Fruit fly (Drosophila melanogaster) whole organism, wandering third instar larva: ENCODE data around the gene Cpsf73.

Source experiments
- Abd-B ChIP-seq: fragments of >200 bp; optimal IDR thresholded peaks from 2 replicates; lab custom pipeline; 2017; ENCODE audit warnings: missing biosample characterization, missing genetic modification characterization
- CG9705 ChIP-seq: fragments of 200-800 bp; sonication (Bioruptor generic); optimal IDR thresholded peaks from 2 replicates; lab custom pipeline; 2018; ENCODE audit warnings: missing biosample characterization, mild to moderate bottlenecking, missing genetic modification characterization
- CrebA ChIP-seq: fragments of 200-800 bp; sonication (Bioruptor generic); optimal IDR thresholded peaks from 2 replicates; lab custom pipeline; 2016; ENCODE audit warnings: missing biosample characterization, mild to moderate bottlenecking, missing genetic modification characterization, borderline replicate concordance
- GATAd ChIP-seq: sonication (Bioruptor generic); optimal IDR thresholded peaks from 2 replicates; lab custom pipeline; 2016; ENCODE audit warnings: missing biosample characterization, missing genetic modification characterization
- HLH106 ChIP-seq: fragments of 200-800 bp; optimal IDR thresholded peaks from 3 replicates; lab custom pipeline; 2019; ENCODE audit warnings: missing biosample characterization, mild to moderate bottlenecking, missing genetic modification characterization, moderate library complexity
- Hnf4 ChIP-seq: fragments of 200-800 bp; sonication (Bioruptor generic); optimal IDR thresholded peaks from 2 replicates; lab custom pipeline; 2016; ENCODE audit warnings: missing biosample characterization, mild to moderate bottlenecking, missing genetic modification characterization
- Hr78 ChIP-seq: fragments of >200 bp; optimal IDR thresholded peaks from 2 replicates; lab custom pipeline; 2017; ENCODE audit warnings: missing biosample characterization, missing genetic modification characterization
- Mio ChIP-seq: sonication (Bioruptor generic); optimal IDR thresholded peaks from 2 replicates; lab custom pipeline; 2016; ENCODE audit warnings: missing biosample characterization, missing genetic modification characterization
- Myc ChIP-seq: fragments of >200 bp; optimal IDR thresholded peaks from 2 replicates; lab custom pipeline; 2017
- N ChIP-seq: fragments of >200 bp; optimal IDR thresholded peaks from 2 replicates; lab custom pipeline; 2018; ENCODE audit warnings: missing biosample characterization, missing external identifiers, missing genetic modification characterization
- OdsH ChIP-seq: fragments of 200-800 bp; sonication (Bioruptor generic); optimal IDR thresholded peaks from 2 replicates; lab custom pipeline; 2016; ENCODE audit warnings: missing biosample characterization, mild to moderate bottlenecking, missing genetic modification characterization
- Rel ChIP-seq, 2 experiments: fragments of 200-800 bp; sonication (Bioruptor generic) in 1 of 2; optimal IDR thresholded peaks; 2 replicates in 1 of 2; 3 replicates in 1 of 2; lab custom pipeline; 2016 to 2019; ENCODE audit warnings: mild to moderate bottlenecking in 2 of 2, missing biosample characterization in 2 of 2, missing genetic modification characterization in 2 of 2, moderate library complexity in 1 of 2
- Sp1 ChIP-seq: fragments of 200-800 bp; sonication (Bioruptor generic); optimal IDR thresholded peaks from 3 replicates; lab custom pipeline; 2019; ENCODE audit warnings: missing biosample characterization, mild to moderate bottlenecking, missing genetic modification characterization, moderate library complexity
- br ChIP-seq: fragments of 200-800 bp; sonication (Bioruptor generic); optimal IDR thresholded peaks from 2 replicates; lab custom pipeline; 2016; ENCODE audit warnings: missing biosample characterization, missing genetic modification characterization
- dl ChIP-seq, 2 experiments: fragments of 175-275, 200-275 bp in 1 of 2; fragments of 200-275 bp in 1 of 2; sonication (Bioruptor generic); optimal IDR thresholded peaks; lab custom pipeline; 2018; ENCODE audit warnings: mild to moderate bottlenecking in 2 of 2, missing biosample characterization in 2 of 2, missing genetic modification characterization in 2 of 2, moderate library complexity in 2 of 2; ENCODE audit not compliant: partially characterized antibody in 2 of 2, insufficient read depth in 1 of 2
- dmrt93B ChIP-seq: fragments of 200-800 bp; sonication (Bioruptor generic); optimal IDR thresholded peaks from 2 replicates; lab custom pipeline; 2018; ENCODE audit warnings: missing biosample characterization, mild to moderate bottlenecking, missing genetic modification characterization
- dsf ChIP-seq: sonication (Bioruptor generic); optimal IDR thresholded peaks from 2 replicates; lab custom pipeline; 2016; ENCODE audit warnings: missing biosample characterization, missing genetic modification characterization, borderline replicate concordance
- ey ChIP-seq: fragments of 200-800 bp; sonication (Bioruptor generic); optimal IDR thresholded peaks from 2 replicates; lab custom pipeline; 2016; ENCODE audit warnings: missing biosample characterization, missing genetic modification characterization
- foxo ChIP-seq, 2 experiments: fragments of 200-800 bp; sonication (Bioruptor generic); optimal IDR thresholded peaks; 2 replicates in 1 of 2; 3 replicates in 1 of 2; lab custom pipeline; 2016 to 2017; ENCODE audit warnings: missing biosample characterization in 2 of 2, missing genetic modification characterization in 2 of 2
- h ChIP-seq: fragments of 200-800 bp; sonication (Bioruptor generic); optimal IDR thresholded peaks from 3 replicates; lab custom pipeline; 2016; ENCODE audit warnings: missing biosample characterization, mild to moderate bottlenecking, missing genetic modification characterization
- jim ChIP-seq: fragments of 175-275, 200-325 bp; sonication (Bioruptor generic); optimal IDR thresholded peaks from 2 replicates; lab custom pipeline; 2016; ENCODE audit warnings: missing biosample characterization, mild to moderate bottlenecking, missing genetic modification characterization
- lola ChIP-seq: fragments of >200 bp; optimal IDR thresholded peaks from 2 replicates; lab custom pipeline; 2017; ENCODE audit warnings: missing biosample characterization, missing genetic modification characterization
- psq ChIP-seq: fragments of 200-800 bp; sonication (Bioruptor generic); optimal IDR thresholded peaks from 3 replicates; lab custom pipeline; 2017; ENCODE audit warnings: missing biosample characterization, mild to moderate bottlenecking, missing genetic modification characterization, moderate library complexity
- rgr ChIP-seq: fragments of 200-800 bp; sonication (Bioruptor generic); optimal IDR thresholded peaks from 3 replicates; lab custom pipeline; 2016; ENCODE audit warnings: missing biosample characterization, mild to moderate bottlenecking, missing genetic modification characterization
- sv ChIP-seq: fragments of 200-800 bp; sonication (Bioruptor generic); optimal IDR thresholded peaks from 3 replicates; lab custom pipeline; 2016; ENCODE audit warnings: missing biosample characterization, missing genetic modification characterization
- tai ChIP-seq: sonication (Bioruptor generic); optimal IDR thresholded peaks from 2 replicates; lab custom pipeline; 2016; ENCODE audit warnings: missing biosample characterization, missing genetic modification characterization
- usp ChIP-seq: fragments of >200 bp; optimal IDR thresholded peaks from 2 replicates; lab custom pipeline; 2017; ENCODE audit warnings: missing biosample characterization, missing genetic modification characterization
- woc ChIP-seq: sonication (Bioruptor generic); optimal IDR thresholded peaks from 2 replicates; lab custom pipeline; 2016; ENCODE audit warnings: missing biosample characterization, mild to moderate bottlenecking, missing genetic modification characterization

Gene Cpsf73

DNA sequence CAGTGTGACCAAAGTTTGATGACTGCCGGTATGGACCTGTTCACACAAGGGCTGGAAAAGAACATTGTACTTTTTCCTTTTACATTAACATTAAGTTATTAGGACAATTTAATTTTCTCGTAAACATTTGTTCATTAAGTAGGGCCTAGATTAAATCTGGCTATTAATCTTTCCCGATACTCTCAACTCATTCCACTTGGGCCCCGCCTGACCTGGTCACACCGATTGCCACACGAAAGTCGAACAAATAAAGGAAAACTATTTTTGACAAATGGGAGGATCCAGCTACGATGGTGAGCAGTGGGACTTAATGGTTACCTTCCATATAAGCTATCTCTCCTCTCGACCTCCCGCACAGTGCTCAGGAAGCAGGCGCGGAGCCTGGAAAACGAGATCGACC is at the start of gene Cpsf73, which contains the start of gene Gos28:
Gene Cpsf73 (minus strand): TSS at position 28 of the 400 bp plus-strand sequence.
Gene Gos28 (plus strand): TSS at position 214 of the 400 bp plus-strand sequence.
- peak; percentile 23 for TF ChIP-seq Sp1 (GFP tag; lab: Kevin White, UChicago)
- peak in 1 of 2 experiments; percentile 5 for TF ChIP-seq foxo (GFP tag; optimal IDR thresholded peaks at IDR 0.05; lab: Kevin White, UChicago)
- peak; percentile 53 for TF ChIP-seq rgr
- no peak for TF ChIP-seq Mio (GFP tag; lab: Kevin White, UChicago)
- no peak for TF ChIP-seq Rel (GFP tag; optimal IDR thresholded peaks at IDR 0.05; lab: Kevin White, UChicago)
- TF ChIP-seq Rel (tag; optimal IDR thresholded peaks at IDR 0.05; lab: Kevin White, UChicago), result peak; percentile 30
- TF ChIP-seq HLH106 (tag; lab: Kevin White, UChicago), result peak; percentile 13
- TF ChIP-seq h (GFP tag; lab: Kevin White, UChicago), result peak; percentile 39
- TF ChIP-seq woc (GFP tag; lab: Kevin White, UChicago), result peak; percentile 39
- TF ChIP-seq Hnf4, result no peak
- no peak for TF ChIP-seq psq (GFP tag; lab: Kevin White, UChicago)

dm6 chr3R:18707492-18707891 is 44.1 kb upstream of the Cpsf73 start:
- TF ChIP-seq tai, result no peak
- no peak for TF ChIP-seq psq (GFP tag; lab: Kevin White, UChicago)
- TF ChIP-seq Myc (lab: Kevin White, UChicago), result no peak
- no peak for TF ChIP-seq HLH106 (tag; lab: Kevin White, UChicago)
- no peak for TF ChIP-seq CrebA (GFP tag; lab: Kevin White, UChicago)
- TF ChIP-seq jim (GFP tag; lab: Kevin White, UChicago), result no peak
- TF ChIP-seq dmrt93B (GFP tag; lab: Kevin White, UChicago), result no peak

DNA sequence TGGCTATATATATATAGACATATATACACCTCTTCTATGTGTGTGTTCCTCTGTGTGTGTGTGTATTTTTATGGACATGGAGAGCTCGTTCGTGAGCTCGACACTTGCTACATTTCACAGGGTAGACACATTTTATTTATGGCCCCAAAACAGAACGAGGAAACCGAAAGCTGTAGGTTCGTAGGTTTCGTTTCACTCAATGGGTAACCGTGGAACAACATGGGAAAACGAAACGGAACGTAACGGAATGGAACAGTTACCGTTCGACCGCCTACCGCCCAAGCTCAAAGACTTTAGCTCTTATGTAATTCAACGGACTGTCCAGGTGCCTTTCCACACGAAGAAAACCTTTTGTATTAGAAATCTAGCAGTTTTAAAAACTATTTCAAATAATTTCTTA is 42.9 kb upstream of the Cpsf73 start:
- TF ChIP-seq GATAd (GFP tag; lab: Kevin White, UChicago), result no peak
- no peak for TF ChIP-seq Mio (GFP tag; lab: Kevin White, UChicago)
- TF ChIP-seq jim (GFP tag; lab: Kevin White, UChicago), result no peak
- no peak for TF ChIP-seq dsf (GFP tag; lab: Kevin White, UChicago)
- no peak for TF ChIP-seq CG9705 (GFP tag; lab: Kevin White, UChicago)
- no peak for TF ChIP-seq psq (GFP tag; lab: Kevin White, UChicago)
- TF ChIP-seq woc (GFP tag; lab: Kevin White, UChicago), result no peak
- TF ChIP-seq tai, result no peak
- TF ChIP-seq Hnf4, result no peak
- TF ChIP-seq sv (GFP tag; lab: Kevin White, UChicago), result no peak
- no peak for TF ChIP-seq h (GFP tag; lab: Kevin White, UChicago)
- TF ChIP-seq Abd-B, result no peak
- TF ChIP-seq ey, result no peak
- TF ChIP-seq, all 38 proteins: peak for 0

DNA sequence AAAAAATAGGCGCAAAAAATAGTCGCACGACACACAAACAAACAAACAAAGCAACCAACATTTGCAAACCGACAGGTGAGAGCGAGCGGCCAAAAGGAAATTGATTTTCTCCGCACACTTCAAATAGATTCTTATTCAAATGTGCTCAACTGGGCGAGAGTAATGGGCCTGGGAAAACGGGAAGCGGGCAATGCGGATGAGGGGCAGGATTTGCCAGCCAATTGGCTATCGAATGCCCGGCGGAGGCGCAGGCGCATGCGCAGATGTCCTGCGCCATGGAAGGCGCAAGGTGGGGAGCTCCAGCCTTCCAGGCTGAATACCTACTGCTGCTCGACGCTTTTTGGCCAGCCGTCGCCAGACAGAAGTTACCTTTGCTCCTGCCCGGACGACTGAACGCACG is 41.8 kb upstream of the Cpsf73 start, which contains the start of the genes ChAT and VAChT:
Gene ChAT (plus strand): TSS at position 352 of the 400 bp plus-strand sequence.
Gene VAChT (plus strand): TSS at position 352 of the 400 bp plus-strand sequence.
- no peak for TF ChIP-seq OdsH (GFP tag; lab: Kevin White, UChicago)

DNA sequence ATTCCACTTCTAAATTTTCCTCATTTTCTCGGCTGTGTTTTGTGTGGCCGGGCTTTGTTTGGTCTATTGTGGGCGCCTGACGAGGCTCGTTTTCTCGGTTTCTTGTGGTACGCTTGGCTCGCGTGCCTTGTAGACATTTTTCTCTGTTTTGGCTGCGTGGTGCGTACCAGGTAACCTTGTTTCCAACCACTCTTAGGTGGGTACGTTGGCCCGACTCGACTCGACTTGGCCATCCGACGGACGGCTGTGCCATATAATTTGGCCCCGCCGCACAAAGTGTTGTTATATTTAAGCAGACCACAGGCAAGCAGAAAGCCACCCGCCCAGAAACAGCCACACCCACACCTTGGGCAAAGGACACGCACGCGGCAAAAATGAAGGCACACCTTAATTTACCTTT is 40.2 kb upstream of the Cpsf73 start:
- TF ChIP-seq lola, result no peak
- TF ChIP-seq psq (GFP tag; lab: Kevin White, UChicago), result no peak
- TF ChIP-seq dl (GFP tag; optimal IDR thresholded peaks at IDR 0.05; lab: Kevin White, UChicago; ENCODE audit: insufficient read depth in 1 of 2, partially characterized antibody in 2 of 2), result no peak

DNA sequence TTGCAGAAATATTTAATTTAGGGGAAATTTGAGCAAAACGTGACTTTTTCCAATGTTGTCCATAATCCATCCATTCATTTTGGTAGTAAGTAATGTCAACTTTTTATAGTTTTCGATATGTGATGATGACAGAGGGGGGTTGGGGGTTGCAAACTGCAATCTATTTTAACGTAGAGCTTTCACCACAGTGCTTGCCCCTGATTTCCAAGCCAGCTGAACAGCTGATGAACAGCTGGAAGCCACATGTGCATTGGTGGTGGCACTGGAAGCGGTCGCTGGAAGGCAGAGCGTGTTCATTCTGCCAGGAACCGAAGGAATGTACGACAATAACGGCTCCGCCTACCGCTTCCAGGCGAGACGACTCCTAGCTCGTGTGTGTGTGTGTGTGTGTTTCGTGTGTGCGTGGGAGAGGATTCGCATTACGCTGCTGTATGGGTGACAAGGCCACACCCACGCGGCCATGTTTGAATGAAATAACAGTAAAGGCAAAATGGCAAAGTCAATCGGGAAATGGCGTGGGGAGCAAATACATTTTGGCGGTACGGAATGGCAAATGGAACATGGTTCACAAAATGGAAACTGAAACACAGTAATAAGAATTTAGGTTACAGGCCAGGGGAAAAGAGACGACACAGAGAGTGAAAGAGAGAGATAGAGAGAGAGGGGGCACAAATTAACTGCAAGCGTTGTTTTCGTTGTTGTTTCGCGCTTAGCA is 35.7 kb upstream of the Cpsf73 start:
- no peak for TF ChIP-seq woc (GFP tag; lab: Kevin White, UChicago)
- TF ChIP-seq psq (GFP tag; lab: Kevin White, UChicago), result no peak
- no peak for TF ChIP-seq h (GFP tag; lab: Kevin White, UChicago)
- TF ChIP-seq usp (GFP tag; lab: Kevin White, UChicago), result no peak
- TF ChIP-seq Hr78 (GFP tag; lab: Kevin White, UChicago), result no peak
- no peak for TF ChIP-seq sv (GFP tag; lab: Kevin White, UChicago)
- no peak for TF ChIP-seq br (GFP tag; lab: Kevin White, UChicago)
- no peak for TF ChIP-seq N (GFP tag; lab: Kevin White, UChicago)
